Worm (Caenorhabditis elegans) whole organism, mixed stage, embryonic: ENCODE measurements around the gene C02B8.7.
A peak's percentile ranks its signal among the peaks of the same experiment; 100 is the strongest.

Source experiments
- M03D4.4 ChIP-seq: sonication (generic microtip); optimal IDR thresholded peaks from 2 replicates; lab custom pipeline; 2017; ENCODE audit warnings: mild to moderate bottlenecking, missing genetic modification characterization, missing compliant biosample characterization
- blmp-1 ChIP-seq: fragments of 150-350 bp; optimal IDR thresholded peaks from 2 replicates; lab custom pipeline; 2014; ENCODE audit warnings: missing biosample characterization, missing genetic modification characterization
- ceh-39 ChIP-seq: fragments of 150-350 bp; optimal IDR thresholded peaks from 2 replicates; lab custom pipeline; 2014; ENCODE audit warnings: missing biosample characterization, missing genetic modification characterization
- ceh-43 ChIP-seq: fragments of 200-800 bp; sonication (Bioruptor generic); optimal IDR thresholded peaks from 2 replicates; lab custom pipeline; 2018; ENCODE audit warnings: mild to moderate bottlenecking, missing genetic modification characterization, moderate library complexity, missing compliant biosample characterization
- ceh-83 ChIP-seq: fragments of 200-800 bp; sonication (Bioruptor generic); optimal IDR thresholded peaks from 2 replicates; lab custom pipeline; 2018; ENCODE audit warnings: mild to moderate bottlenecking, missing genetic modification characterization, missing compliant biosample characterization
- ces-1 ChIP-seq: fragments of 150-350 bp; optimal IDR thresholded peaks from 2 replicates; lab custom pipeline; 2014; ENCODE audit warnings: missing biosample characterization, missing genetic modification reagents, missing genetic modification characterization
- cnd-1 ChIP-seq: fragments of 200-800 bp; sonication (Bioruptor generic); optimal IDR thresholded peaks from 2 replicates; lab custom pipeline; 2018; ENCODE audit warnings: mild to moderate bottlenecking, missing genetic modification characterization, missing compliant biosample characterization
- drap-1 ChIP-seq: fragments of 200-800 bp; sonication (Bioruptor generic); optimal IDR thresholded peaks from 3 replicates; lab custom pipeline; 2018; ENCODE audit warnings: mild to moderate bottlenecking, missing genetic modification characterization, missing compliant biosample characterization
- elt-1 ChIP-seq: sonication (generic microtip); optimal IDR thresholded peaks from 2 replicates; lab custom pipeline; 2017; ENCODE audit warnings: missing genetic modification characterization, mild to moderate bottlenecking, missing compliant biosample characterization, antibody characterized with exemption, moderate library complexity, borderline replicate concordance; ENCODE audit not compliant: insufficient read depth
- elt-3 ChIP-seq: fragments of 150-350 bp; optimal IDR thresholded peaks from 2 replicates; lab custom pipeline; 2014; ENCODE audit warnings: missing biosample characterization, missing genetic modification characterization
- flh-1 ChIP-seq: fragments of 200-800 bp; sonication (Bioruptor generic); optimal IDR thresholded peaks from 2 replicates; lab custom pipeline; 2018; ENCODE audit warnings: mild to moderate bottlenecking, missing genetic modification characterization, moderate library complexity, missing compliant biosample characterization
- ham-2 ChIP-seq: fragments of 200-800 bp; sonication (Bioruptor generic); optimal IDR thresholded peaks from 2 replicates; lab custom pipeline; 2018; ENCODE audit warnings: mild to moderate bottlenecking, missing genetic modification characterization, missing compliant biosample characterization
- hlh-1 ChIP-seq: fragments of 150-350 bp; optimal IDR thresholded peaks from 2 replicates; lab custom pipeline; 2014; ENCODE audit warnings: missing biosample characterization, missing genetic modification reagents, missing genetic modification characterization
- lin-13 ChIP-seq: fragments of 150-350 bp; optimal IDR thresholded peaks from 2 replicates; lab custom pipeline; 2014; ENCODE audit warnings: missing biosample characterization, missing genetic modification characterization
- lin-32 ChIP-seq: fragments of 200-800 bp; sonication (Bioruptor generic); optimal IDR thresholded peaks from 2 replicates; lab custom pipeline; 2018; ENCODE audit warnings: mild to moderate bottlenecking, missing genetic modification characterization, missing compliant biosample characterization
- lsy-2 ChIP-seq: fragments of 150-350 bp; optimal IDR thresholded peaks from 2 replicates; lab custom pipeline; 2014; ENCODE audit warnings: missing biosample characterization, missing genetic modification characterization
- mab-5 ChIP-seq: fragments of 150-350 bp; optimal IDR thresholded peaks from 2 replicates; lab custom pipeline; 2014; ENCODE audit warnings: missing biosample characterization, missing genetic modification characterization
- mep-1 ChIP-seq: fragments of 150-350 bp; optimal IDR thresholded peaks from 2 replicates; lab custom pipeline; 2017; ENCODE audit warnings: missing biosample characterization, missing genetic modification reagents, missing genetic modification characterization, inconsistent platforms
- mls-2 ChIP-seq: sonication (generic microtip); optimal IDR thresholded peaks from 2 replicates; lab custom pipeline; 2016; ENCODE audit warnings: mild to moderate bottlenecking, missing genetic modification characterization, moderate library complexity, missing compliant biosample characterization
- nhr-12 ChIP-seq: fragments of 150-350 bp; optimal IDR thresholded peaks from 2 replicates; lab custom pipeline; 2014; ENCODE audit warnings: missing biosample characterization, missing genetic modification characterization
- nhr-2 ChIP-seq: fragments of 150-350 bp; optimal IDR thresholded peaks from 2 replicates; lab custom pipeline; 2014; ENCODE audit warnings: missing biosample characterization, missing genetic modification characterization
- nhr-237 ChIP-seq: fragments of 150-350 bp; optimal IDR thresholded peaks from 2 replicates; lab custom pipeline; 2014; ENCODE audit warnings: missing biosample characterization, missing genetic modification characterization
- nhr-28 ChIP-seq: fragments of 150-350 bp; optimal IDR thresholded peaks from 2 replicates; lab custom pipeline; 2014; ENCODE audit warnings: missing biosample characterization, missing genetic modification characterization
- nhr-76 ChIP-seq: sonication (generic microtip); optimal IDR thresholded peaks from 2 replicates; lab custom pipeline; 2017; ENCODE audit warnings: missing biosample characterization, missing genetic modification characterization
- pha-4 ChIP-seq: fragments of 150-350 bp; optimal IDR thresholded peaks from 2 replicates; lab custom pipeline; 2018; ENCODE audit warnings: missing biosample characterization, missing genetic modification reagents, missing genetic modification characterization
- snpc-4 ChIP-seq: fragments of 150-350 bp; optimal IDR thresholded peaks from 2 replicates; lab custom pipeline; 2014; ENCODE audit warnings: missing biosample characterization, missing genetic modification characterization
- sptf-1 ChIP-seq: sonication (generic microtip); optimal IDR thresholded peaks from 2 replicates; lab custom pipeline; 2017; ENCODE audit warnings: mild to moderate bottlenecking, missing genetic modification characterization, moderate library complexity, missing compliant biosample characterization
- tbx-8 ChIP-seq: fragments of 200-800 bp; sonication (Bioruptor generic); optimal IDR thresholded peaks from 2 replicates; lab custom pipeline; 2018; ENCODE audit warnings: mild to moderate bottlenecking, missing genetic modification characterization, moderate library complexity, missing compliant biosample characterization
- unc-120 ChIP-seq: sonication (generic microtip); optimal IDR thresholded peaks from 2 replicates; lab custom pipeline; 2017; ENCODE audit warnings: missing genetic modification characterization, missing compliant biosample characterization; ENCODE audit not compliant: poor library complexity, severe bottlenecking
- unc-39 ChIP-seq: fragments of 150-350 bp; optimal IDR thresholded peaks from 2 replicates; lab custom pipeline; 2014; ENCODE audit warnings: missing biosample characterization, missing genetic modification characterization
- unc-62 ChIP-seq: fragments of 150-350 bp; optimal IDR thresholded peaks from 2 replicates; lab custom pipeline; 2014; ENCODE audit warnings: missing biosample characterization, missing genetic modification reagents, missing genetic modification characterization
- zip-8 ChIP-seq: fragments of 150-350 bp; optimal IDR thresholded peaks from 2 replicates; lab custom pipeline; 2014; ENCODE audit warnings: missing biosample characterization, missing genetic modification characterization

The C02B8.7 gene

ce11 chrX:8136276-8136891 lies 1.3 kb downstream of the C02B8.7 start, which contains the start of gene C02B8.6:
C02B8.6 (minus strand) TSS chrX:8136326.
- TF ChIP-seq unc-39 (tag; lab: Kevin White, UChicago) (no peak), tbx-8 (GFP tag; lab: Kevin White, UChicago) (no peak), flh-1 (no peak), mls-2 (tag; lab: Kevin White, UChicago) (no peak), unc-62 (peak; percentile 20), ceh-39 (tag; lab: Kevin White, UChicago) (peak; percentile 93), pha-4 (tag; lab: Kevin White, UChicago) (peak; percentile 80), nhr-2 (tag; lab: Kevin White, UChicago) (no peak), zip-8 (tag; lab: Kevin White, UChicago) (no peak), nhr-237 (tag; lab: Kevin White, UChicago) (peak; percentile 19), ham-2 (GFP tag; lab: Kevin White, UChicago) (peak; percentile 1), unc-120 (tag; lab: Kevin White, UChicago) (peak; percentile 10), nhr-28 (tag; lab: Kevin White, UChicago) (no peak), cnd-1 (no peak), blmp-1 (tag; lab: Kevin White, UChicago) (no peak), hlh-1 (peak; percentile 64), ceh-43 (GFP tag; lab: Kevin White, UChicago) (no peak), mep-1 (tag; lab: Kevin White, UChicago) (peak; percentile 56), elt-1 (no peak), ceh-83 (GFP tag; lab: Kevin White, UChicago) (no peak), nhr-76 (tag; lab: Kevin White, UChicago) (no peak)

- no peak for TF ChIP-seq elt-3 (tag; lab: Kevin White, UChicago)
- no peak for TF ChIP-seq blmp-1 (tag; lab: Kevin White, UChicago)
- no peak for TF ChIP-seq ceh-39 (tag; lab: Kevin White, UChicago)
- no peak for TF ChIP-seq nhr-2 (tag; lab: Kevin White, UChicago)
- no peak for TF ChIP-seq zip-8 (tag; lab: Kevin White, UChicago)
- TF ChIP-seq elt-1 = no peak
- TF ChIP-seq ceh-43 (GFP tag; lab: Kevin White, UChicago) = no peak
Measured at ce11 chrX:8129543-8129942, 8.1 kb downstream of the C02B8.7 start, which contains the start of gene frpr-1. frpr-1 (minus strand) TSS chrX:8129643.

- TF ChIP-seq snpc-4 (tag; lab: Kevin White, UChicago) (no peak), ces-1 (GFP tag; lab: Kevin White, UChicago) (no peak), mab-5 (tag; lab: Kevin White, UChicago) (no peak)
Measured at ce11 chrX:8123194-8123593, 14.5 kb downstream of the C02B8.7 start, which contains the start of gene C02B8.12. C02B8.12 (minus strand) TSS chrX:8123368.

- TF ChIP-seq ceh-83 (GFP tag; lab: Kevin White, UChicago) = no peak
- TF ChIP-seq unc-62 = no peak
- no peak for TF ChIP-seq nhr-12 (tag; lab: Kevin White, UChicago)
- no peak for TF ChIP-seq drap-1 (GFP tag; lab: Kevin White, UChicago)
- no peak for TF ChIP-seq lin-32 (GFP tag; lab: Kevin White, UChicago)
- TF ChIP-seq blmp-1 (tag; lab: Kevin White, UChicago) = no peak
- no peak for TF ChIP-seq nhr-28 (tag; lab: Kevin White, UChicago)
- TF ChIP-seq lin-13 (tag; lab: Kevin White, UChicago) = no peak
- TF ChIP-seq nhr-237 (tag; lab: Kevin White, UChicago) = no peak
- no peak for TF ChIP-seq nhr-76 (tag; lab: Kevin White, UChicago)
- no peak for TF ChIP-seq mls-2 (tag; lab: Kevin White, UChicago)
Measured at ce11 chrX:8120281-8120680, 17.4 kb downstream of the C02B8.7 start.

ce11 chrX:8117827-8118317 lies 19.8 kb downstream of the C02B8.7 start:
- no peak for TF ChIP-seq sptf-1
- no peak for TF ChIP-seq nhr-12 (tag; lab: Kevin White, UChicago)
- TF ChIP-seq hlh-1 = no peak
- no peak for TF ChIP-seq pha-4 (tag; lab: Kevin White, UChicago)
- no peak for TF ChIP-seq ceh-43 (GFP tag; lab: Kevin White, UChicago)
- no peak for TF ChIP-seq M03D4.4
- no peak for TF ChIP-seq flh-1
- TF ChIP-seq unc-62 = no peak
- no peak for TF ChIP-seq drap-1 (GFP tag; lab: Kevin White, UChicago)
- TF ChIP-seq nhr-2 (tag; lab: Kevin White, UChicago) = no peak
- TF ChIP-seq ces-1 (GFP tag; lab: Kevin White, UChicago) = no peak
- TF ChIP-seq blmp-1 (tag; lab: Kevin White, UChicago) = no peak
- no peak for TF ChIP-seq nhr-28 (tag; lab: Kevin White, UChicago)
- no peak for TF ChIP-seq lsy-2 (tag; lab: Kevin White, UChicago)
- no peak for TF ChIP-seq mab-5 (tag; lab: Kevin White, UChicago)
- TF ChIP-seq lin-13 (tag; lab: Kevin White, UChicago) = no peak
- no peak for TF ChIP-seq ceh-83 (GFP tag; lab: Kevin White, UChicago)
- no peak for TF ChIP-seq unc-120 (tag; lab: Kevin White, UChicago)
